Fruit fly (Drosophila melanogaster) whole organism: Measurements from ENCODE around the gene CG4210.

Experiments
- CG8478 ChIP-seq: fragments of >200 bp; optimal IDR thresholded peaks from 2 replicates; lab custom pipeline; 2018; ENCODE audit warnings: inconsistent platforms
- Dll ChIP-seq: fragments of >200 bp; optimal IDR thresholded peaks from 2 replicates; lab custom pipeline; 2017
- EcR ChIP-seq, 2 experiments: fragments of >200 bp; optimal IDR thresholded peaks; 2 replicates each; lab custom pipeline; 2017; ENCODE audit warnings: missing biosample characterization in 2 of 2, missing genetic modification characterization in 2 of 2, missing genetic modification reagents in 2 of 2
- psq ChIP-seq: fragments of >200 bp; optimal IDR thresholded peaks from 2 replicates; lab custom pipeline; 2017
- usp ChIP-seq: fragments of >200 bp; optimal IDR thresholded peaks from 2 replicates; lab custom pipeline; 2017; ENCODE audit warnings: missing biosample characterization, missing genetic modification characterization, mixed read lengths

- TF ChIP-seq usp (GFP tag; lab: Kevin White, UChicago) (no peak), psq (no peak), CG8478 (lab: Kevin White, UChicago) (no peak), EcR (GFP tag; optimal IDR thresholded peaks at IDR 0.05; lab: Kevin White, UChicago) (no peak), Dll (lab: Kevin White, UChicago) (no peak)
Observed at dm6 chr3R:15246601-15247000, 32.8 kb downstream of the CG4210 start.
